Fruit fly (Drosophila melanogaster): ENCODE results near the gene AstA-R1.

The AstA-R1 gene

dm6 chrX:3682483-3682813 is 108.1 kb downstream of the AstA-R1 start:
- TF ChIP-seq kay (GFP tag; ENCODE audit: borderline replicate concordance) (peak; percentile 79), tj (GFP tag; optimal IDR thresholded peaks at IDR 0.05) (peak; percentile 25), CG12768 (GFP tag; optimal IDR thresholded peaks at IDR 0.05) (peak; percentile 22), CG14711 (tag; optimal IDR thresholded peaks at IDR 0.05) (no peak), bab1 (GFP tag; optimal IDR thresholded peaks at IDR 0.05) (no peak)

- TF ChIP-seq toe (GFP tag; optimal IDR thresholded peaks at IDR 0.05) (no peak), Clk (GFP tag; optimal IDR thresholded peaks at IDR 0.05) (no peak), cnc (optimal IDR thresholded peaks at IDR 0.05) (no peak), CG5204 (GFP tag; optimal IDR thresholded peaks at IDR 0.05) (no peak), ovo (GFP tag; optimal IDR thresholded peaks at IDR 0.05) (no peak), tj (GFP tag; optimal IDR thresholded peaks at IDR 0.05) (no peak), cic (GFP tag; optimal IDR thresholded peaks at IDR 0.05) (no peak), Mnt (GFP tag; optimal IDR thresholded peaks at IDR 0.05) (no peak), bab1 (GFP tag; optimal IDR thresholded peaks at IDR 0.05) (no peak), CG1620 (GFP tag; optimal IDR thresholded peaks at IDR 0.05) (no peak), CG7045 (GFP tag; optimal IDR thresholded peaks at IDR 0.05) (no peak), Hr96 (GFP tag; optimal IDR thresholded peaks at IDR 0.05) (no peak)
Observed at dm6 chrX:3684809-3685533, 110.6 kb downstream of the AstA-R1 start.

dm6 chrX:3685534-3685922 is 111.2 kb downstream of the AstA-R1 start:
- no peak for TF ChIP-seq CG33017 (tag; optimal IDR thresholded peaks at IDR 0.05)
- TF ChIP-seq cic (GFP tag; optimal IDR thresholded peaks at IDR 0.05), result no peak
- TF ChIP-seq Hr96 (GFP tag; optimal IDR thresholded peaks at IDR 0.05), result no peak
- TF ChIP-seq bab1 (GFP tag; optimal IDR thresholded peaks at IDR 0.05), result no peak
- peak; percentile 45 for TF ChIP-seq pad (GFP tag; optimal IDR thresholded peaks at IDR 0.05)
- no peak for TF ChIP-seq ovo (GFP tag; optimal IDR thresholded peaks at IDR 0.05)
- no peak for TF ChIP-seq Clk (GFP tag; optimal IDR thresholded peaks at IDR 0.05)
- no peak for TF ChIP-seq CG1620 (GFP tag; optimal IDR thresholded peaks at IDR 0.05)
- peak; percentile 42 for TF ChIP-seq tj (GFP tag; optimal IDR thresholded peaks at IDR 0.05)
- TF ChIP-seq CG12768 (GFP tag; optimal IDR thresholded peaks at IDR 0.05), result no peak
- no peak for TF ChIP-seq CG14711 (tag; optimal IDR thresholded peaks at IDR 0.05)
- no peak for TF ChIP-seq Crg-1 (GFP tag; optimal IDR thresholded peaks at IDR 0.05)

- peak; percentile 86 for TF ChIP-seq tj (GFP tag; optimal IDR thresholded peaks at IDR 0.05)
- no peak for TF ChIP-seq cnc (optimal IDR thresholded peaks at IDR 0.05)
- peak; percentile 50 for TF ChIP-seq CG7101 (tag; optimal IDR thresholded peaks at IDR 0.05)
- no peak for TF ChIP-seq kay (GFP tag; ENCODE audit: borderline replicate concordance)
- peak; percentile 87 for TF ChIP-seq bab1 (GFP tag; optimal IDR thresholded peaks at IDR 0.05)
- peak; percentile 62 for TF ChIP-seq CG5204 (GFP tag; optimal IDR thresholded peaks at IDR 0.05)
- peak; percentile 71 for TF ChIP-seq CG14711 (tag; optimal IDR thresholded peaks at IDR 0.05)
- peak; percentile 55 for TF ChIP-seq CG11617 (GFP tag; optimal IDR thresholded peaks at IDR 0.05)
- no peak for TF ChIP-seq ovo (GFP tag; optimal IDR thresholded peaks at IDR 0.05)
- no peak for TF ChIP-seq Hr96 (GFP tag; optimal IDR thresholded peaks at IDR 0.05)
- TF ChIP-seq toe (GFP tag; optimal IDR thresholded peaks at IDR 0.05), result peak; percentile 12
- peak; percentile 18 for TF ChIP-seq Clk (GFP tag; optimal IDR thresholded peaks at IDR 0.05)
- peak; percentile 39 for TF ChIP-seq CG7045 (GFP tag; optimal IDR thresholded peaks at IDR 0.05)
- peak; percentile 45 for TF ChIP-seq CG1620 (GFP tag; optimal IDR thresholded peaks at IDR 0.05)
- TF ChIP-seq pad (GFP tag; optimal IDR thresholded peaks at IDR 0.05), result peak; percentile 62
- no peak for TF ChIP-seq Crg-1 (GFP tag; optimal IDR thresholded peaks at IDR 0.05)
- TF ChIP-seq CG33017 (tag; optimal IDR thresholded peaks at IDR 0.05), result peak; percentile 42
- TF ChIP-seq CG12768 (GFP tag; optimal IDR thresholded peaks at IDR 0.05), result peak; percentile 62
- peak; percentile 78 for TF ChIP-seq Mnt (GFP tag; optimal IDR thresholded peaks at IDR 0.05)
- TF ChIP-seq cic (GFP tag; optimal IDR thresholded peaks at IDR 0.05), result no peak
Observed at dm6 chrX:3686469-3687410, 112.4 kb downstream of the AstA-R1 start.

- peak; percentile 41 for TF ChIP-seq CG14711 (tag; optimal IDR thresholded peaks at IDR 0.05)
- TF ChIP-seq Crg-1 (GFP tag; optimal IDR thresholded peaks at IDR 0.05), result peak; percentile 3
- TF ChIP-seq CG5204 (GFP tag; optimal IDR thresholded peaks at IDR 0.05), result no peak
- TF ChIP-seq CG7101 (tag; optimal IDR thresholded peaks at IDR 0.05), result peak; percentile 40
- peak; percentile 65 for TF ChIP-seq Mnt (GFP tag; optimal IDR thresholded peaks at IDR 0.05)
- no peak for TF ChIP-seq CG12768 (GFP tag; optimal IDR thresholded peaks at IDR 0.05)
- peak; percentile 13 for TF ChIP-seq bab1 (GFP tag; optimal IDR thresholded peaks at IDR 0.05)
Observed at dm6 chrX:3687837-3688375, 113.6 kb downstream of the AstA-R1 start.

- TF ChIP-seq kay (GFP tag; ENCODE audit: borderline replicate concordance), result peak; percentile 89
- TF ChIP-seq Hr96 (GFP tag; optimal IDR thresholded peaks at IDR 0.05), result no peak
Observed at dm6 chrX:3688576-3688975, 114.2 kb downstream of the AstA-R1 start.
